Worm (Caenorhabditis elegans) whole organism, L1 larva: ENCODE measurements around the gene ZC266.1.

ENCODE experiments used
- egl-13 ChIP-seq: sonication (generic microtip); optimal IDR thresholded peaks from 2 replicates; lab custom pipeline; 2016; ENCODE audit warnings: missing genotype, missing genetic modification reagents, missing genetic modification characterization, missing compliant biosample characterization
- nhr-12 ChIP-seq: sonication (generic microtip); optimal IDR thresholded peaks from 2 replicates; lab custom pipeline; 2017; ENCODE audit warnings: missing biosample characterization, missing genetic modification characterization

DNA sequence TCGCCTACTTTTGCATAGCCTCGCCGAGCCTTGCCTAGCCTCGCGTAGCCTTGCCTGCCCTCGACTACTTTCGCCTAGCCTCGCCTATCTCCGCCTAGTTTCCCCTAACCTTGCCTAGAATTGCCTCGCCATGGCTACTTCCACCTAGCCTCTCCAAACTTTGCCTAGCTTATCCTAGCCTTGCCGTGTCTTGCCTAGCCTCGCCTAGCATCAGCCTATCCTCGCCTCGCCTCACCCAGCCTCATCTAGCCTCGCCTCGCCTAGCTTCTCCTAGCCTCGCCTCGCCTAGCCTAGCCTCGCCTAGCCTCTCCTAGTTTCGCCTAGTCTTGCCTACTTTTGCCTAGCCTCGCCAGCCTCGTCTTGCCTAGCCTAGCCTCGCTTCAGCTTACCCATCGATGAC, 33.0 kb downstream of the ZC266.1 start:
- TF ChIP-seq egl-13 (tag; lab: Kevin White, UChicago) (no peak), nhr-12 (tag; lab: Kevin White, UChicago) (no peak)
